Fruit fly (Drosophila melanogaster) S2 (cell line): ENCODE data around the gene kz.

Source experiments
- CG8478 ChIP-seq: fragments of >200 bp; optimal IDR thresholded peaks from 2 replicates; lab custom pipeline; 2018
- CTCF ChIP-seq, 2 experiments: fragments of >200 bp; optimal IDR thresholded peaks; 2 replicates each; lab custom pipeline; 2018

- TF ChIP-seq CG8478 (lab: Kevin White, UChicago) (no peak), CTCF (optimal IDR thresholded peaks at IDR 0.05; lab: Kevin White, UChicago) (no peak)
These were observed 48.0 kb downstream of the kz start, which contains the start of gene CG14053 for dm6 chrX:2193809-2194207.
